Worm (Caenorhabditis elegans) whole organism, L3 larva: ENCODE data around the gene W07G1.1.

Experiments used
- ZK546.5 ChIP-seq: sonication (generic microtip); optimal IDR thresholded peaks from 2 replicates; lab custom pipeline; 2017; ENCODE audit warnings: missing biosample characterization, missing genetic modification characterization
- aly-2 ChIP-seq: fragments of 150-350 bp; optimal IDR thresholded peaks from 2 replicates; lab custom pipeline; 2014; ENCODE audit warnings: missing biosample characterization, missing genetic modification characterization
- ama-1 ChIP-seq: fragments of 150-350 bp; optimal IDR thresholded peaks from 2 replicates; lab custom pipeline; 2018
- ceh-16 ChIP-seq: sonication (generic microtip); optimal IDR thresholded peaks from 2 replicates; lab custom pipeline; 2017; ENCODE audit warnings: missing biosample characterization, missing genetic modification characterization
- ceh-28 ChIP-seq: fragments of 150-350 bp; optimal IDR thresholded peaks from 2 replicates; lab custom pipeline; 2014; ENCODE audit warnings: missing biosample characterization, missing genetic modification reagents, missing genetic modification characterization
- ceh-82 ChIP-seq: fragments of 150-350 bp; optimal IDR thresholded peaks from 2 replicates; lab custom pipeline; 2014; ENCODE audit warnings: missing biosample characterization, missing genetic modification characterization
- daf-12 ChIP-seq: fragments of 150-350 bp; optimal IDR thresholded peaks from 2 replicates; lab custom pipeline; 2014; ENCODE audit warnings: missing biosample characterization, missing genetic modification reagents, missing genetic modification characterization
- egl-27 ChIP-seq: sonication (generic microtip); optimal IDR thresholded peaks from 4 replicates; lab custom pipeline; 2017; ENCODE audit warnings: missing biosample characterization, missing genetic modification reagents, missing genetic modification characterization
- egl-5 ChIP-seq: fragments of 150-350 bp; optimal IDR thresholded peaks from 2 replicates; lab custom pipeline; 2017; ENCODE audit warnings: missing biosample characterization, missing genetic modification reagents, missing genetic modification characterization, inconsistent platforms
- elt-2 ChIP-seq: sonication (generic microtip); optimal IDR thresholded peaks from 2 replicates; lab custom pipeline; 2016; ENCODE audit warnings: missing genetic modification reagents, mild to moderate bottlenecking, missing genetic modification characterization, missing compliant biosample characterization
- elt-3 ChIP-seq, 3 experiments: fragments of 150-350 bp in 1 of 3; sonication (generic microtip) in 2 of 3; optimal IDR thresholded peaks; 2 replicates in 2 of 3; 4 replicates in 1 of 3; lab custom pipeline; 2014 to 2017; ENCODE audit warnings: missing biosample characterization in 3 of 3, missing genetic modification characterization in 3 of 3
- eor-1 ChIP-seq, 2 experiments: fragments of 150-350 bp; optimal IDR thresholded peaks; 2 replicates each; lab custom pipeline; 2014 to 2018; ENCODE audit warnings: missing biosample characterization in 2 of 2, missing genetic modification characterization in 2 of 2
- fkh-10 ChIP-seq: sonication (generic microtip); optimal IDR thresholded peaks from 2 replicates; lab custom pipeline; 2017; ENCODE audit warnings: missing biosample characterization, missing genetic modification reagents, missing genetic modification characterization
- fos-1 ChIP-seq: fragments of 150-350 bp; optimal IDR thresholded peaks from 2 replicates; lab custom pipeline; 2014; ENCODE audit warnings: missing biosample characterization, missing genetic modification characterization
- hmg-11 ChIP-seq: sonication (generic microtip); optimal IDR thresholded peaks from 2 replicates; lab custom pipeline; 2016; ENCODE audit warnings: missing genetic modification characterization, missing compliant biosample characterization
- jun-1 ChIP-seq: fragments of 150-350 bp; optimal IDR thresholded peaks from 2 replicates; lab custom pipeline; 2014; ENCODE audit warnings: missing biosample characterization, missing genetic modification reagents, missing genetic modification characterization
- lin-39 ChIP-seq: fragments of 150-350 bp; optimal IDR thresholded peaks from 2 replicates; lab custom pipeline; 2018; ENCODE audit warnings: missing biosample characterization, missing genetic modification reagents, missing genetic modification characterization
- nfya-1 ChIP-seq: sonication (generic microtip); optimal IDR thresholded peaks from 2 replicates; lab custom pipeline; 2017; ENCODE audit warnings: missing genetic modification characterization, mild to moderate bottlenecking, missing compliant biosample characterization, antibody characterized with exemption, moderate library complexity; ENCODE audit not compliant: insufficient read depth
- nhr-11 ChIP-seq: fragments of 150-350 bp; optimal IDR thresholded peaks from 2 replicates; lab custom pipeline; 2014; ENCODE audit warnings: missing biosample characterization, missing genetic modification characterization
- nhr-23 ChIP-seq: fragments of 150-350 bp; optimal IDR thresholded peaks from 2 replicates; lab custom pipeline; 2014; ENCODE audit warnings: missing biosample characterization, missing genetic modification reagents, missing genetic modification characterization
- nhr-25 ChIP-seq: sonication (generic microtip); optimal IDR thresholded peaks from 2 replicates; lab custom pipeline; 2017; ENCODE audit warnings: missing biosample characterization, missing genetic modification characterization
- nhr-28 ChIP-seq: fragments of 150-350 bp; optimal IDR thresholded peaks from 2 replicates; lab custom pipeline; 2014; ENCODE audit warnings: missing biosample characterization, missing genetic modification characterization
- nhr-43 ChIP-seq: sonication (generic microtip); optimal IDR thresholded peaks from 2 replicates; lab custom pipeline; 2016; ENCODE audit warnings: mild to moderate bottlenecking, missing genetic modification characterization, missing compliant biosample characterization; ENCODE audit not compliant: poor library complexity, severe bottlenecking
- nhr-67 ChIP-seq: fragments of 150-350 bp; optimal IDR thresholded peaks from 2 replicates; lab custom pipeline; 2014; ENCODE audit warnings: missing biosample characterization, missing genetic modification characterization
- nhr-77 ChIP-seq: fragments of 150-350 bp; optimal IDR thresholded peaks from 2 replicates; lab custom pipeline; 2014; ENCODE audit warnings: missing biosample characterization, missing genetic modification characterization
- pqm-1 ChIP-seq: fragments of 150-350 bp; optimal IDR thresholded peaks from 2 replicates; lab custom pipeline; 2017; ENCODE audit warnings: missing biosample characterization, missing genetic modification characterization, inconsistent platforms
- sea-2 ChIP-seq: fragments of 150-350 bp; sonication (generic microtip); optimal IDR thresholded peaks from 4 replicates; lab custom pipeline; 2014; ENCODE audit warnings: missing biosample characterization, missing genetic modification reagents, missing genetic modification characterization
- snpc-4 ChIP-seq: fragments of 150-350 bp; optimal IDR thresholded peaks from 2 replicates; lab custom pipeline; 2014; ENCODE audit warnings: missing biosample characterization, missing genetic modification characterization
- tbx-2 ChIP-seq: sonication (generic microtip); optimal IDR thresholded peaks from 2 replicates; lab custom pipeline; 2016; ENCODE audit warnings: mild to moderate bottlenecking, missing genetic modification characterization, missing compliant biosample characterization
- unc-62 ChIP-seq: fragments of 150-350 bp; sonication (generic microtip); optimal IDR thresholded peaks from 4 replicates; lab custom pipeline; 2014; ENCODE audit warnings: missing biosample characterization, missing genetic modification reagents, missing genetic modification characterization
- zag-1 ChIP-seq: fragments of 150-350 bp; optimal IDR thresholded peaks from 2 replicates; lab custom pipeline; 2014; ENCODE audit warnings: missing biosample characterization, missing genetic modification characterization

The W07G1.1 gene

ce11 chrII:13954077-13954476 lies 14.6 kb upstream of the W07G1.1 start (continued):
- TF ChIP-seq egl-5 (no peak), ceh-16 (no peak), nhr-11 (tag; lab: Kevin White, UChicago) (no peak)
- TF ChIP-seq, all 47 proteins: peak for 5

- TF ChIP-seq nhr-25 (tag; lab: Kevin White, UChicago) (no peak), ceh-82 (tag; lab: Kevin White, UChicago) (no peak), sea-2 (no peak), ZK546.5 (no peak), elt-3 (tag; optimal IDR thresholded peaks at IDR 0.05; lab: Kevin White, UChicago) (no peak), jun-1 (tag; lab: Kevin White, UChicago) (no peak), hmg-11 (tag; lab: Kevin White, UChicago) (no peak)
Measured at ce11 chrII:13951986-13952385, 12.6 kb upstream of the W07G1.1 start.

- TF ChIP-seq egl-27 (tag; lab: Kevin White, UChicago): no peak
- TF ChIP-seq nhr-23 (tag; lab: Kevin White, UChicago): no peak
- TF ChIP-seq elt-2 (tag; lab: Kevin White, UChicago): peak; percentile 49
- TF ChIP-seq tbx-2: no peak
- TF ChIP-seq nfya-1 (tag; lab: Kevin White, UChicago): no peak
- TF ChIP-seq elt-3 (tag; optimal IDR thresholded peaks at IDR 0.05; lab: Kevin White, UChicago): no peak
Measured at ce11 chrII:13949290-13949689, 9.9 kb upstream of the W07G1.1 start, which contains the start of gene sre-44. Gene sre-44 (plus strand): TSS chrII:13949590.

ce11 chrII:13945527-13945926 lies 6.1 kb upstream of the W07G1.1 start:
- TF ChIP-seq elt-2 (tag; lab: Kevin White, UChicago): peak; percentile 53
- TF ChIP-seq tbx-2: no peak

ce11 chrII:13938290-13938689 lies 1.1 kb downstream of the W07G1.1 start:
- TF ChIP-seq ceh-28 (tag; lab: Kevin White, UChicago) (peak; percentile 24), nhr-23 (tag; lab: Kevin White, UChicago) (no peak)

ce11 chrII:13935907-13936306 lies 3.5 kb downstream of the W07G1.1 start:
- TF ChIP-seq snpc-4 (tag; lab: Kevin White, UChicago): no peak
- TF ChIP-seq nhr-67 (tag; lab: Kevin White, UChicago): no peak
- no peak for TF ChIP-seq ama-1 (lab: Kevin White, UChicago)
- no peak for TF ChIP-seq jun-1 (tag; lab: Kevin White, UChicago)
- TF ChIP-seq nfya-1 (tag; lab: Kevin White, UChicago): no peak
- TF ChIP-seq hmg-11 (tag; lab: Kevin White, UChicago): no peak
- no peak for TF ChIP-seq eor-1 (tag; optimal IDR thresholded peaks at IDR 0.05; lab: Kevin White, UChicago)
- TF ChIP-seq fos-1 (tag; lab: Kevin White, UChicago): no peak
- TF ChIP-seq aly-2: no peak
- no peak for TF ChIP-seq daf-12
- no peak for TF ChIP-seq lin-39 (tag; lab: Kevin White, UChicago)
- no peak for TF ChIP-seq nhr-77 (tag; lab: Kevin White, UChicago)
- TF ChIP-seq unc-62 (GFP tag; lab: Kevin White, UChicago): no peak
- TF ChIP-seq fkh-10 (GFP tag; lab: Kevin White, UChicago): no peak
- no peak for TF ChIP-seq nhr-28
- no peak for TF ChIP-seq elt-3 (tag; optimal IDR thresholded peaks at IDR 0.05; lab: Kevin White, UChicago)

ce11 chrII:13933534-13933933 lies 5.9 kb downstream of the W07G1.1 start:
- no peak for TF ChIP-seq jun-1 (tag; lab: Kevin White, UChicago)
- TF ChIP-seq ceh-16: no peak
- TF ChIP-seq zag-1 (tag; lab: Kevin White, UChicago): no peak
- TF ChIP-seq, all 47 proteins: peak for 0

- no peak for TF ChIP-seq ZK546.5
- no peak for TF ChIP-seq nhr-43 (tag; lab: Kevin White, UChicago)
- TF ChIP-seq elt-2 (tag; lab: Kevin White, UChicago): no peak
- TF ChIP-seq pqm-1 (tag; lab: Kevin White, UChicago): no peak
- no peak for TF ChIP-seq zag-1 (tag; lab: Kevin White, UChicago)
- no peak for TF ChIP-seq elt-3 (tag; optimal IDR thresholded peaks at IDR 0.05; lab: Kevin White, UChicago)
Measured at ce11 chrII:13931944-13932343, 7.5 kb downstream of the W07G1.1 start, which contains the start of gene hot-3. Gene hot-3 (minus strand): TSS chrII:13932044.
